Fruit fly (Drosophila melanogaster) whole organism, prepupa: ENCODE data around the gene tara.

Experiments used
- Blimp-1 ChIP-seq: fragments of 200-800 bp; sonication (Bioruptor generic); optimal IDR thresholded peaks from 3 replicates; lab custom pipeline; 2017; ENCODE audit warnings: missing biosample characterization, missing genetic modification characterization, mild to moderate bottlenecking, moderate library complexity, missing genetic modification reagents
- CG10669 ChIP-seq: fragments of 200-800 bp; sonication (Bioruptor generic); optimal IDR thresholded peaks from 3 replicates; lab custom pipeline; 2018; ENCODE audit warnings: missing biosample characterization, mild to moderate bottlenecking, missing genetic modification characterization, moderate library complexity
- CG11762 ChIP-seq: fragments of 200-800 bp; sonication (Bioruptor generic); optimal IDR thresholded peaks from 3 replicates; lab custom pipeline; 2016; ENCODE audit warnings: missing biosample characterization, missing genetic modification characterization; ENCODE audit not compliant: insufficient read depth
- CG1621 ChIP-seq: fragments of 200-800 bp; sonication (Bioruptor generic); optimal IDR thresholded peaks from 3 replicates; lab custom pipeline; 2018; ENCODE audit warnings: missing biosample characterization, mild to moderate bottlenecking, missing genetic modification characterization
- CG3032 ChIP-seq: fragments of 200-800 bp; optimal IDR thresholded peaks from 2 replicates; lab custom pipeline; 2019; ENCODE audit warnings: missing biosample characterization, mild to moderate bottlenecking, missing genetic modification characterization, moderate library complexity
- CG32006 ChIP-seq: fragments of 200-800 bp; sonication (Bioruptor generic); optimal IDR thresholded peaks from 3 replicates; lab custom pipeline; 2017; ENCODE audit warnings: missing biosample characterization, mild to moderate bottlenecking, missing genetic modification characterization
- CG6854 ChIP-seq: fragments of 200-800 bp; sonication (Bioruptor generic); optimal IDR thresholded peaks from 2 replicates; lab custom pipeline; 2017; ENCODE audit warnings: missing biosample characterization, mild to moderate bottlenecking, missing genetic modification characterization
- CG8119 ChIP-seq: fragments of 200-800 bp; sonication (Bioruptor generic); IDR thresholded peaks from 3 replicates; pipeline ENCODE4 v1.3.6; 2022; ENCODE audit warnings: missing biosample characterization, missing genetic modification characterization
- CG8632 ChIP-seq: fragments of 200-800 bp; sonication (Bioruptor generic); optimal IDR thresholded peaks from 3 replicates; lab custom pipeline; 2016; ENCODE audit warnings: missing biosample characterization, missing genetic modification characterization
- CG9139 ChIP-seq: fragments of 200-800 bp; sonication (Bioruptor generic); optimal IDR thresholded peaks from 3 replicates; lab custom pipeline; 2017; ENCODE audit warnings: missing biosample characterization, mild to moderate bottlenecking, missing genetic modification characterization
- Eip78C ChIP-seq: fragments of 200-800 bp; sonication (Bioruptor generic); peaks from one replicate; lab custom pipeline; 2016; ENCODE audit warnings: missing biosample characterization, missing genetic modification characterization
- Eip93F ChIP-seq: fragments of 200-800 bp; sonication (Bioruptor generic); optimal IDR thresholded peaks from 2 replicates; lab custom pipeline; 2016; ENCODE audit warnings: missing biosample characterization, mild to moderate bottlenecking, missing genetic modification characterization
- Ets96B ChIP-seq: fragments of 200-800 bp; optimal IDR thresholded peaks from 2 replicates; lab custom pipeline; 2019; ENCODE audit warnings: missing biosample characterization, mild to moderate bottlenecking, missing genetic modification characterization, moderate library complexity
- Gug ChIP-seq: fragments of 200-800 bp; sonication (Bioruptor generic); IDR thresholded peaks from 2 replicates; pipeline ENCODE4 v1.3.6; 2022; ENCODE audit warnings: missing biosample characterization, missing genetic modification characterization
- Hr38 ChIP-seq: sonication (Bioruptor generic); optimal IDR thresholded peaks from 2 replicates; lab custom pipeline; 2016; ENCODE audit warnings: missing biosample characterization, missing genetic modification characterization
- Hr39 ChIP-seq: fragments of 200-800 bp; sonication (Bioruptor generic); optimal IDR thresholded peaks from 2 replicates; lab custom pipeline; 2016; ENCODE audit warnings: missing biosample characterization, missing genetic modification characterization
- Hr4 ChIP-seq: fragments of 200-800 bp; sonication (Bioruptor generic); optimal IDR thresholded peaks from 3 replicates; lab custom pipeline; 2016; ENCODE audit warnings: missing biosample characterization, missing genetic modification characterization
- Lpt ChIP-seq: fragments of 200-800 bp; sonication (Bioruptor generic); optimal IDR thresholded peaks from 3 replicates; lab custom pipeline; 2016; ENCODE audit warnings: missing biosample characterization, missing genetic modification characterization
- OdsH ChIP-seq: fragments of 200-800 bp; sonication (Bioruptor generic); optimal IDR thresholded peaks from 3 replicates; lab custom pipeline; 2016; ENCODE audit warnings: missing biosample characterization, missing genetic modification characterization
- Sox14 ChIP-seq: fragments of 200-800 bp; sonication (Bioruptor generic); optimal IDR thresholded peaks from 3 replicates; lab custom pipeline; 2016; ENCODE audit warnings: missing biosample characterization, missing genetic modification characterization
- Sox15 ChIP-seq: fragments of 200-800 bp; sonication (Bioruptor generic); optimal IDR thresholded peaks from 3 replicates; lab custom pipeline; 2016; ENCODE audit warnings: missing biosample characterization, missing genetic modification characterization
- dsx ChIP-seq: fragments of 200-800 bp; optimal IDR thresholded peaks from 3 replicates; lab custom pipeline; 2019; ENCODE audit warnings: missing biosample characterization, mild to moderate bottlenecking, missing genetic modification characterization, moderate library complexity; ENCODE audit not compliant: poor library complexity, severe bottlenecking
- esn ChIP-seq: fragments of 200-800 bp; sonication (Bioruptor generic); optimal IDR thresholded peaks from 2 replicates; lab custom pipeline; 2016; ENCODE audit warnings: missing biosample characterization, mild to moderate bottlenecking, missing genetic modification characterization, moderate library complexity
- pdm3 ChIP-seq: fragments of 200-800 bp; sonication (Bioruptor generic); optimal IDR thresholded peaks from 3 replicates; lab custom pipeline; 2016; ENCODE audit warnings: missing biosample characterization, missing genetic modification characterization
- salr ChIP-seq, 2 experiments: fragments of 200-800 bp; sonication (Bioruptor generic); optimal IDR thresholded peaks; 3 replicates each; lab custom pipeline; 2016 to 2018; ENCODE audit warnings: missing biosample characterization in 2 of 2, missing genetic modification characterization in 2 of 2, mild to moderate bottlenecking in 1 of 2
- spab ChIP-seq: fragments of 200-800 bp; sonication (Bioruptor generic); optimal IDR thresholded peaks from 2 replicates; lab custom pipeline; 2017; ENCODE audit warnings: missing biosample characterization, mild to moderate bottlenecking, missing genetic modification characterization, missing genetic modification reagents
- vri ChIP-seq: fragments of 200-800 bp; sonication (Bioruptor generic); optimal IDR thresholded peaks from 3 replicates; lab custom pipeline; 2016; ENCODE audit warnings: missing biosample characterization, mild to moderate bottlenecking, missing genetic modification characterization

The tara gene

dm6 chr3R:16290242-16290824 is 64.9 kb downstream of the tara start:
- peak; percentile 81 for TF ChIP-seq Sox14 (GFP tag; lab: Kevin White, UChicago)
- no peak for TF ChIP-seq Sox15 (GFP tag; lab: Kevin White, UChicago)
- peak; percentile 51 for TF ChIP-seq Eip78C (GFP tag; lab: Kevin White, UChicago)
- peak; percentile 2 for TF ChIP-seq vri (GFP tag; lab: Kevin White, UChicago)

- TF ChIP-seq CG10669 (no peak), CG1621 (tag; lab: Kevin White, UChicago) (no peak), OdsH (GFP tag; lab: Kevin White, UChicago) (no peak), Hr4 (no peak), Eip93F (GFP tag; lab: Kevin White, UChicago) (no peak), Blimp-1 (GFP tag; lab: Kevin White, UChicago) (no peak), Eip78C (GFP tag; lab: Kevin White, UChicago) (no peak), esn (GFP tag; lab: Kevin White, UChicago) (no peak), Lpt (GFP tag; lab: Kevin White, UChicago) (no peak), Ets96B (tag; lab: Kevin White, UChicago) (no peak), vri (GFP tag; lab: Kevin White, UChicago) (no peak), Hr38 (GFP tag; lab: Kevin White, UChicago) (no peak), CG9139 (GFP tag; lab: Kevin White, UChicago) (no peak), spab (GFP tag; lab: Kevin White, UChicago) (no peak), salr (GFP tag; optimal IDR thresholded peaks at IDR 0.05; lab: Kevin White, UChicago) (no peak), CG32006 (GFP tag; lab: Kevin White, UChicago) (no peak), Sox15 (GFP tag; lab: Kevin White, UChicago) (no peak)
Measured at dm6 chr3R:16295513-16296123, 70.2 kb downstream of the tara start.

- TF ChIP-seq CG8119 (GFP tag; lab: Robert Waterston, UW) (no peak), vri (GFP tag; lab: Kevin White, UChicago) (peak; percentile 73), pdm3 (no peak), CG1621 (tag; lab: Kevin White, UChicago) (peak; percentile 17), esn (GFP tag; lab: Kevin White, UChicago) (peak; percentile 23), CG6854 (GFP tag; lab: Kevin White, UChicago) (peak; percentile 75), CG8632 (no peak), Hr39 (GFP tag; lab: Kevin White, UChicago) (no peak), Lpt (GFP tag; lab: Kevin White, UChicago) (peak; percentile 3), Eip93F (GFP tag; lab: Kevin White, UChicago) (peak; percentile 38), dsx (GFP tag; lab: Kevin White, UChicago) (peak; percentile 64), Hr38 (GFP tag; lab: Kevin White, UChicago) (no peak), CG11762 (GFP tag; lab: Kevin White, UChicago) (no peak), Gug (GFP tag; lab: Robert Waterston, UW) (no peak), Eip78C (GFP tag; lab: Kevin White, UChicago) (peak; percentile 69), Blimp-1 (GFP tag; lab: Kevin White, UChicago) (peak; percentile 51)
Measured at dm6 chr3R:16305185-16305989, 79.9 kb downstream of the tara start, which contains the start of gene Zip89B. Zip89B (plus strand) TSS chr3R:16305758.

- TF ChIP-seq dsx (GFP tag; lab: Kevin White, UChicago) (peak; percentile 19), CG3032 (no peak)
Measured at dm6 chr3R:16308057-16308456, 82.6 kb downstream of the tara start.
